Worm (Caenorhabditis elegans) whole organism, young adult: ENCODE results near the gene egl-27.

Experiments used
- ama-1 ChIP-seq, 3 experiments: fragments of 150-350 bp in 1 of 3; sonication (generic microtip) in 2 of 3; optimal IDR thresholded peaks; 2 replicates each; lab custom pipeline; 2014 to 2018; ENCODE audit warnings: missing biosample characterization in 2 of 3, missing genetic modification characterization in 2 of 3, missing genetic modification reagents in 2 of 3
- hmg-1.2 ChIP-seq: fragments of 200-800 bp; sonication (Bioruptor generic); IDR thresholded peaks from 2 replicates; pipeline ENCODE4 v1.3.6; 2022; ENCODE audit warnings: missing genetic modification reagents, missing genetic modification characterization, missing compliant biosample characterization
- lin-35 ChIP-seq, 3 experiments: fragments of 150-350 bp in 2 of 3; sonication (generic microtip) in 1 of 3; optimal IDR thresholded peaks; 2 replicates each; lab custom pipeline; 2014 to 2018; ENCODE audit warnings: missing biosample characterization in 3 of 3, missing genetic modification characterization in 3 of 3, missing genetic modification reagents in 3 of 3
- lsy-27 ChIP-seq: sonication (generic microtip); optimal IDR thresholded peaks from 2 replicates; lab custom pipeline; 2017; ENCODE audit warnings: missing genetic modification characterization, mild to moderate bottlenecking, missing compliant biosample characterization, antibody characterized with exemption, missing genotype, borderline replicate concordance; ENCODE audit not compliant: insufficient read depth
- rcor-1 ChIP-seq: fragments of 200-800 bp; sonication (Bioruptor generic); IDR thresholded peaks from 2 replicates; pipeline ENCODE4 v1.3.6; 2022; ENCODE audit warnings: missing genetic modification reagents, missing genetic modification characterization, missing compliant biosample characterization
- sdz-38 ChIP-seq: sonication (generic microtip); optimal IDR thresholded peaks from 2 replicates; lab custom pipeline; 2016; ENCODE audit warnings: missing genotype, missing genetic modification characterization, missing compliant biosample characterization
- snpc-3.4 ChIP-seq: sonication (generic microtip); optimal IDR thresholded peaks from 2 replicates; lab custom pipeline; 2017; ENCODE audit warnings: missing genetic modification characterization, mild to moderate bottlenecking, missing compliant biosample characterization, antibody characterized with exemption, moderate library complexity, missing genotype, missing genetic modification reagents
- tbp1 ChIP-seq: fragments of 200-800 bp; sonication (Bioruptor generic); optimal IDR thresholded peaks from 2 replicates; lab custom pipeline; 2018; ENCODE audit warnings: mild to moderate bottlenecking, missing genetic modification characterization, missing compliant biosample characterization
- unc-62 ChIP-seq: fragments of 150-350 bp; optimal IDR thresholded peaks from 2 replicates; lab custom pipeline; 2014; ENCODE audit warnings: missing biosample characterization, missing genetic modification reagents, missing genetic modification characterization

ce11 chrII:6841102-6841501 lies 6.3 kb downstream of the egl-27 start:
- TF ChIP-seq unc-62 (GFP tag; lab: Kevin White, UChicago) (no peak), ama-1 (optimal IDR thresholded peaks at IDR 0.05; lab: Kevin White, UChicago) (no peak), ama-1 (GFP tag; optimal IDR thresholded peaks at IDR 0.05; lab: Kevin White, UChicago) (no peak), rcor-1 (GFP tag; lab: Robert Waterston, UW) (no peak), sdz-38 (no peak), tbp1 (GFP tag; lab: Kevin White, UChicago) (no peak), lin-35 (GFP tag; optimal IDR thresholded peaks at IDR 0.05; lab: Kevin White, UChicago) (no peak), snpc-3.4 (tag; lab: Kevin White, UChicago) (no peak), hmg-1.2 (no peak), lsy-27 (no peak)
